Worm (Caenorhabditis elegans): Measurements from ENCODE around the gene Y116F11B.13.

ce11 chrV:19899167-19899566 lies 16.2 kb downstream of the Y116F11B.13 start, which contains the start of gene Y116F11B.14:
- no peak for TF ChIP-seq him-1 (tag; optimal IDR thresholded peaks at IDR 0.05)
- TF ChIP-seq dao-5 (tag; optimal IDR thresholded peaks at IDR 0.05): no peak
- no peak for TF ChIP-seq W03F9.2 (tag; optimal IDR thresholded peaks at IDR 0.05)
